Fruit fly (Drosophila melanogaster): Measurements from ENCODE around the gene Snoo.
A peak's percentile ranks its signal among the peaks of the same experiment; 100 is the strongest.

The Snoo gene

DNA sequence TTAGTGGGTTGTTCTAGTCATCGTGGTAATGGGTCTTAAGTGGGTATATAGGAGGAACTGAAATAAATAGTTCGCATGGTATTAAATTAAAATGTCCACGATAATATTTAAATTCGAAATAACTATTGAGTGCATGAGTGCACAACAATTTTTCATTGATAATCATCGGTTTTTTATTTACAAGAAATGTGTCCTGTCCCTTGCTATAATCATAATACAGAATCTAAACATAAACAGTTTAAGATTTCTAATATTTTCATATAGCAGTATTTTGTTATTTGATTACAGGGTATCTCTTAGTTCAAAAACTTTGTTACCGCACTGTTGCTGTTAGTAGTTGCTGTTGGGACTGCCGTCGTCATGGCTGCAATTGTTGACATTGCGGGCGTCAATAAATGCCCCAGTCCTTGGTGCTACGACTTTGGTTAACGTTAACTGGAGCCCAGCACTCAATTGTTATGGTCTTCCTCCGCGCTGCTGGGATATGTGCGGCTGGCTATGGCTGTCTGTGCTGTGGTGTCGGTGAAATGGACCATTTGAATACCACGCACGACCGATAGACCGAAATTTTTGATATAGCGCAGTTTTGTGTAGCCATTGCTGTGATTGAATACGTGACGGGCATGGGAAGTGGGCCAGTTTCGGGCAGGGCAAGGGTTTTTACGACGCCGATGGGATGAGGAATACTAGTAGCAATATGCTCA is 112.0 kb downstream of the Snoo start (continued):
- TF ChIP-seq CG11456 (GFP tag; IDR thresholded peaks at IDR 0.05) (no peak), CG12155 (GFP tag; optimal IDR thresholded peaks at IDR 0.05) (peak; percentile 9), dimm (GFP tag; IDR thresholded peaks at IDR 0.05) (no peak), CG14710 (tag; optimal IDR thresholded peaks at IDR 0.05) (no peak), Elba2 (GFP tag; optimal IDR thresholded peaks at IDR 0.05) (no peak), sob (GFP tag; IDR thresholded peaks at IDR 0.05) (peak; percentile 37; the same call in 1 of the 2 replicates), ranshi (GFP tag; IDR thresholded peaks at IDR 0.05) (no peak), CG4854 (GFP tag; optimal IDR thresholded peaks at IDR 0.05) (no peak), C15 (GFP tag; IDR thresholded peaks at IDR 0.05) (no peak), p53 (GFP tag; optimal IDR thresholded peaks at IDR 0.05) (no peak), Ssrp (tag; optimal IDR thresholded peaks at IDR 0.05) (peak; percentile 26), Sry-δ (GFP tag; optimal IDR thresholded peaks at IDR 0.05) (no peak), Dbx (GFP tag; IDR thresholded peaks at IDR 0.05) (no peak), Camta (GFP tag; optimal IDR thresholded peaks at IDR 0.05) (no peak), fd3F (GFP tag; optimal IDR thresholded peaks at IDR 0.05) (peak; percentile 48), CG9797 (GFP tag; optimal IDR thresholded peaks at IDR 0.05) (no peak), chif (GFP tag; optimal IDR thresholded peaks at IDR 0.05) (peak in 1 of 2 experiments; percentile 16), CG12744 (GFP tag; optimal IDR thresholded peaks at IDR 0.05) (no peak), hb (GFP tag; IDR thresholded peaks at IDR 0.05; ENCODE audit: partially characterized antibody) (no peak), Drgx (GFP tag; IDR thresholded peaks at IDR 0.05) (no peak), usp (GFP tag; optimal IDR thresholded peaks at IDR 0.05) (no peak), CG17359 (tag; optimal IDR thresholded peaks at IDR 0.05) (peak; percentile 60), psq (GFP tag; optimal IDR thresholded peaks at IDR 0.05) (no peak), Sry-β (GFP tag; optimal IDR thresholded peaks at IDR 0.05) (no peak), CG12391 (tag; optimal IDR thresholded peaks at IDR 0.05) (peak; percentile 52), CG6654 (GFP tag; optimal IDR thresholded peaks at IDR 0.05) (no peak), knrl (GFP tag; IDR thresholded peaks at IDR 0.05; ENCODE audit: partially characterized antibody) (no peak), CG3065 (GFP tag; optimal IDR thresholded peaks at IDR 0.05) (no peak), her (GFP tag; optimal IDR thresholded peaks at IDR 0.05) (no peak), Xbp1 (GFP tag; optimal IDR thresholded peaks at IDR 0.05) (peak; percentile 42), CG11085 (GFP tag; IDR thresholded peaks at IDR 0.05) (no peak), unc-4 (GFP tag; IDR thresholded peaks at IDR 0.05; ENCODE audit: partially characterized antibody) (no peak), Hr51 (GFP tag; optimal IDR thresholded peaks at IDR 0.05) (peak in 1 of 2 experiments; percentile 68), dm (GFP tag; optimal IDR thresholded peaks at IDR 0.05) (no peak), Kr (GFP tag; optimal IDR thresholded peaks at IDR 0.05) (no peak), fd64A (GFP tag; optimal IDR thresholded peaks at IDR 0.05) (no peak), Dek (tag; optimal IDR thresholded peaks at IDR 0.05) (peak; percentile 55), al (GFP tag; IDR thresholded peaks at IDR 0.05) (no peak), ara (GFP tag; IDR thresholded peaks at IDR 0.05) (no peak), Spps (tag; optimal IDR thresholded peaks at IDR 0.05) (no peak), Hr78 (GFP tag; optimal IDR thresholded peaks at IDR 0.05) (no peak), dpn (GFP tag; optimal IDR thresholded peaks at IDR 0.05) (peak; percentile 34), chn (GFP tag; optimal IDR thresholded peaks at IDR 0.05) (no peak), zen2 (GFP tag; IDR thresholded peaks at IDR 0.05; ENCODE audit: partially characterized antibody) (no peak), Rfx (GFP tag; IDR thresholded peaks at IDR 0.05) (peak; percentile 27; the same call in 1 of the 2 replicates), CG6791 (GFP tag; IDR thresholded peaks at IDR 0.05; ENCODE audit: partially characterized antibody) (no peak), CG8924 (tag; optimal IDR thresholded peaks at IDR 0.05) (peak; percentile 65), nau (GFP tag; optimal IDR thresholded peaks at IDR 0.05) (peak; percentile 59), CG1529 (GFP tag; optimal IDR thresholded peaks at IDR 0.05) (no peak), stwl (tag; optimal IDR thresholded peaks at IDR 0.05) (no peak)

Measured in whole organism, embryonic.